Fruit fly (Drosophila melanogaster) whole organism, embryonic: ENCODE data around the gene P58IPK.

Experiments used
- Antp ChIP-seq: fragments of 200-800 bp; sonication (Bioruptor generic); optimal IDR thresholded peaks from 3 replicates; lab custom pipeline; 2016; ENCODE audit warnings: missing biosample characterization, missing genetic modification characterization
- Atf3 ChIP-seq: fragments of 200-800 bp; sonication (Bioruptor generic); optimal IDR thresholded peaks from 3 replicates; lab custom pipeline; 2016; ENCODE audit warnings: missing biosample characterization, missing genetic modification characterization
- B-H1 ChIP-seq: fragments of 200-800 bp; sonication (Bioruptor generic); IDR thresholded peaks from 3 replicates; pipeline ENCODE4 v1.3.6; 2022; ENCODE audit warnings: missing biosample characterization, missing genetic modification characterization
- CG14050 ChIP-seq: fragments of 200-800 bp; sonication (Bioruptor generic); IDR thresholded peaks from 3 replicates; pipeline ENCODE4 v1.3.6; 2022; ENCODE audit warnings: missing biosample characterization, missing genetic modification characterization
- CG14667 ChIP-seq: fragments of 200-800 bp; sonication (Bioruptor generic); IDR thresholded peaks from 2 replicates; pipeline ENCODE4 v1.3.6; 2022; ENCODE audit warnings: missing biosample characterization, missing genetic modification characterization
- CG1529 ChIP-seq: fragments of 200-800 bp; sonication (Bioruptor generic); optimal IDR thresholded peaks from 3 replicates; lab custom pipeline; 2018; ENCODE audit warnings: missing biosample characterization, missing genetic modification characterization
- CG17612 ChIP-seq: fragments of 200-800 bp; sonication (Bioruptor generic); IDR thresholded peaks from 2 replicates; pipeline ENCODE4 v1.3.6; 2022; ENCODE audit warnings: missing biosample characterization, missing genetic modification characterization
- CG18476 ChIP-seq: fragments of 200-800 bp; sonication (Bioruptor generic); optimal IDR thresholded peaks from 2 replicates; lab custom pipeline; 2016; ENCODE audit warnings: missing biosample characterization, mild to moderate bottlenecking, missing genetic modification characterization
- CG18619 ChIP-seq: fragments of 200-800 bp; sonication (Bioruptor generic); optimal IDR thresholded peaks from 3 replicates; lab custom pipeline; 2017; ENCODE audit warnings: missing biosample characterization, mild to moderate bottlenecking, missing genetic modification characterization
- CG2120 ChIP-seq: fragments of 200-800 bp; sonication (Bioruptor generic); optimal IDR thresholded peaks from 3 replicates; lab custom pipeline; 2016; ENCODE audit warnings: missing biosample characterization, missing genetic modification characterization
- CG2712 ChIP-seq: fragments of 200-800 bp; optimal IDR thresholded peaks from 3 replicates; lab custom pipeline; 2019; ENCODE audit warnings: missing biosample characterization, mild to moderate bottlenecking, missing genetic modification characterization, moderate library complexity
- CG30020 ChIP-seq: fragments of 200-800 bp; optimal IDR thresholded peaks from 2 replicates; lab custom pipeline; 2019; ENCODE audit warnings: missing biosample characterization, mild to moderate bottlenecking, missing genetic modification characterization, moderate library complexity
- CG32772 ChIP-seq: fragments of 200-800 bp; sonication (Bioruptor generic); IDR thresholded peaks from 2 replicates; pipeline ENCODE4 v1.3.6; 2022; ENCODE audit warnings: missing biosample characterization, missing genetic modification characterization
- CG43689 ChIP-seq: fragments of 200-800 bp; sonication (Bioruptor generic); IDR thresholded peaks from 2 replicates; pipeline ENCODE4 v1.3.6; 2022; ENCODE audit warnings: missing biosample characterization, missing genetic modification characterization
- CG4707 ChIP-seq: fragments of 200-800 bp; sonication (Bioruptor generic); optimal IDR thresholded peaks from 2 replicates; lab custom pipeline; 2018; ENCODE audit warnings: missing biosample characterization, mild to moderate bottlenecking, missing genetic modification characterization, moderate library complexity
- CG4730 ChIP-seq: fragments of 200-800 bp; sonication (Bioruptor generic); IDR thresholded peaks from 2 replicates; pipeline ENCODE4 v1.3.6; 2022; ENCODE audit warnings: missing biosample characterization, missing genetic modification characterization
- CG6765 ChIP-seq: fragments of 200-800 bp; sonication (Bioruptor generic); optimal IDR thresholded peaks from 3 replicates; lab custom pipeline; 2017; ENCODE audit warnings: missing biosample characterization, mild to moderate bottlenecking, missing genetic modification characterization
- CG7357 ChIP-seq: fragments of 200-800 bp; sonication (Bioruptor generic); IDR thresholded peaks from 3 replicates; pipeline ENCODE4 v1.3.6; 2022; ENCODE audit warnings: missing biosample characterization, missing genetic modification characterization
- CG7928 ChIP-seq: fragments of 200-800 bp; sonication (Bioruptor generic); optimal IDR thresholded peaks from 2 replicates; lab custom pipeline; 2017; ENCODE audit warnings: missing biosample characterization, mild to moderate bottlenecking, missing genetic modification characterization
- CG9609 ChIP-seq: fragments of 200-800 bp; sonication (Bioruptor generic); optimal IDR thresholded peaks from 3 replicates; lab custom pipeline; 2016; ENCODE audit warnings: missing biosample characterization, missing genetic modification characterization
- CHES-1-like ChIP-seq: fragments of 200-800 bp; sonication (Bioruptor generic); optimal IDR thresholded peaks from 2 replicates; lab custom pipeline; 2016; ENCODE audit warnings: missing biosample characterization, missing genetic modification characterization
- CkIIα-i1 ChIP-seq: fragments of 200-800 bp; sonication (Bioruptor generic); IDR thresholded peaks from 2 replicates; pipeline ENCODE4 v1.3.6; 2022; ENCODE audit warnings: missing biosample characterization, missing genetic modification characterization
- D19A ChIP-seq: fragments of 200-800 bp; optimal IDR thresholded peaks from 3 replicates; lab custom pipeline; 2019; ENCODE audit warnings: missing biosample characterization, mild to moderate bottlenecking, missing genetic modification characterization, moderate library complexity
- Drgx ChIP-seq: fragments of 200-800 bp; sonication (Bioruptor generic); IDR thresholded peaks from 2 replicates; pipeline ENCODE4 v1.3.6; 2022; ENCODE audit warnings: missing biosample characterization, missing genetic modification characterization
- Hmr ChIP-seq: fragments of 200-800 bp; sonication (Bioruptor generic); optimal IDR thresholded peaks from 3 replicates; lab custom pipeline; 2017; ENCODE audit warnings: mild to moderate bottlenecking, missing biosample characterization, missing genetic modification reagents, missing genetic modification characterization
- Lhr ChIP-seq: fragments of 200-800 bp; sonication (Bioruptor generic); optimal IDR thresholded peaks from 3 replicates; lab custom pipeline; 2017; ENCODE audit warnings: mild to moderate bottlenecking, missing biosample characterization, missing genetic modification reagents, missing genetic modification characterization
- Meics ChIP-seq: fragments of 200-800 bp; sonication (Bioruptor generic); optimal IDR thresholded peaks from 2 replicates; lab custom pipeline; 2017; ENCODE audit warnings: missing biosample characterization, mild to moderate bottlenecking, missing genetic modification characterization
- NC2β ChIP-seq: fragments of 200-800 bp; sonication (Bioruptor generic); optimal IDR thresholded peaks from 2 replicates; lab custom pipeline; 2016; ENCODE audit warnings: missing biosample characterization, missing genetic modification characterization
- Opbp ChIP-seq: fragments of 200-800 bp; sonication (Bioruptor generic); IDR thresholded peaks from 3 replicates; pipeline ENCODE4 v1.3.6; 2022; ENCODE audit warnings: missing biosample characterization, missing genetic modification characterization; ENCODE audit not compliant: partially characterized antibody
- Optix ChIP-seq: fragments of 200-800 bp; sonication (Bioruptor generic); IDR thresholded peaks from 3 replicates; pipeline ENCODE4 v1.3.6; 2022; ENCODE audit warnings: missing biosample characterization, missing genetic modification characterization
- Sry-β ChIP-seq: fragments of 200-800 bp; sonication (Bioruptor generic); optimal IDR thresholded peaks from 2 replicates; lab custom pipeline; 2018; ENCODE audit warnings: missing biosample characterization, mild to moderate bottlenecking, missing genetic modification characterization, moderate library complexity
- bab2 ChIP-seq: fragments of 200-800 bp; sonication (Bioruptor generic); optimal IDR thresholded peaks from 2 replicates; lab custom pipeline; 2016; ENCODE audit warnings: missing biosample characterization, missing genetic modification characterization
- br ChIP-seq: fragments of >200 bp; optimal IDR thresholded peaks from 2 replicates; lab custom pipeline; 2017
- bsh ChIP-seq, 2 experiments: fragments of 200-800 bp; sonication (Bioruptor generic); optimal IDR thresholded peaks; 2 replicates each; lab custom pipeline; 2017 to 2018; ENCODE audit warnings: mild to moderate bottlenecking in 2 of 2, missing biosample characterization in 2 of 2, missing genetic modification characterization in 2 of 2, moderate library complexity in 1 of 2
- dmrt11E ChIP-seq: fragments of 200-800 bp; sonication (Bioruptor generic); optimal IDR thresholded peaks from 3 replicates; lab custom pipeline; 2018; ENCODE audit warnings: missing biosample characterization, mild to moderate bottlenecking, missing genetic modification characterization, moderate library complexity
- fd3F ChIP-seq: fragments of 200-800 bp; sonication (Bioruptor generic); optimal IDR thresholded peaks from 2 replicates; lab custom pipeline; 2018; ENCODE audit warnings: missing biosample characterization, mild to moderate bottlenecking, missing genetic modification characterization, moderate library complexity
- gce ChIP-seq: fragments of 200-800 bp; sonication (Bioruptor generic); IDR thresholded peaks from 3 replicates; pipeline ENCODE4 v1.3.6; 2022; ENCODE audit warnings: missing biosample characterization, missing genetic modification characterization
- h ChIP-seq: fragments of >200 bp; optimal IDR thresholded peaks from 2 replicates; lab custom pipeline; 2017
- hth ChIP-seq: fragments of >200 bp; optimal IDR thresholded peaks from 2 replicates; lab custom pipeline; 2017; ENCODE audit warnings: inconsistent platforms
- nerfin-1 ChIP-seq: fragments of 200-800 bp; sonication (Bioruptor generic); optimal IDR thresholded peaks from 3 replicates; lab custom pipeline; 2019; ENCODE audit warnings: missing biosample characterization, mild to moderate bottlenecking, missing genetic modification characterization, moderate library complexity
- oc ChIP-seq: fragments of 200-800 bp; sonication (Bioruptor generic); optimal IDR thresholded peaks from 2 replicates; lab custom pipeline; 2018; ENCODE audit warnings: missing biosample characterization, mild to moderate bottlenecking, missing genetic modification characterization, moderate library complexity
- odd ChIP-seq: fragments of 200-800 bp; sonication (Bioruptor generic); optimal IDR thresholded peaks from 2 replicates; lab custom pipeline; 2017; ENCODE audit warnings: missing biosample characterization, mild to moderate bottlenecking, missing genetic modification characterization
- onecut ChIP-seq: fragments of 200-800 bp; sonication (Bioruptor generic); IDR thresholded peaks from 2 replicates; pipeline ENCODE4 v1.3.6; 2022; ENCODE audit warnings: missing biosample characterization, missing genetic modification characterization
- pho ChIP-seq: fragments of 200-800 bp; sonication (Bioruptor generic); optimal IDR thresholded peaks from 2 replicates; lab custom pipeline; 2016; ENCODE audit warnings: missing biosample characterization, missing genetic modification characterization
- pros ChIP-seq: fragments of 200-800 bp; sonication (Bioruptor generic); optimal IDR thresholded peaks from 3 replicates; lab custom pipeline; 2019; ENCODE audit warnings: missing biosample characterization, mild to moderate bottlenecking, missing genetic modification characterization, moderate library complexity
- ro ChIP-seq: fragments of 200-800 bp; sonication (Bioruptor generic); IDR thresholded peaks from 2 replicates; pipeline ENCODE4 v1.3.6; 2022; ENCODE audit warnings: missing biosample characterization, missing genetic modification characterization
- sc ChIP-seq, 3 experiments: fragments of >200 bp in 2 of 3; fragments of 200-800 bp in 1 of 3; sonication (Bioruptor generic) in 1 of 3; optimal IDR thresholded peaks; 2 replicates in 2 of 3; 3 replicates in 1 of 3; lab custom pipeline; 2017; ENCODE audit warnings: mild to moderate bottlenecking in 1 of 3, missing biosample characterization in 1 of 3, missing genetic modification characterization in 1 of 3, missing genetic modification reagents in 1 of 3
- slou ChIP-seq: fragments of 200-800 bp; sonication (Bioruptor generic); optimal IDR thresholded peaks from 3 replicates; lab custom pipeline; 2016; ENCODE audit warnings: missing biosample characterization, missing genetic modification characterization
- tap ChIP-seq: fragments of 200-800 bp; optimal IDR thresholded peaks from 3 replicates; lab custom pipeline; 2019; ENCODE audit warnings: missing biosample characterization, mild to moderate bottlenecking, missing genetic modification characterization, moderate library complexity
- tll ChIP-seq, 2 experiments: fragments of 200-800 bp in 1 of 2; fragments of >200 bp in 1 of 2; sonication (Bioruptor generic) in 1 of 2; optimal IDR thresholded peaks; 2 replicates each; lab custom pipeline; 2017 to 2019; ENCODE audit warnings: missing biosample characterization in 2 of 2, missing genetic modification characterization in 2 of 2, mild to moderate bottlenecking in 1 of 2, moderate library complexity in 1 of 2
- yki ChIP-seq: fragments of >200 bp; optimal IDR thresholded peaks from 3 replicates; lab custom pipeline; 2018

Gene P58IPK

DNA sequence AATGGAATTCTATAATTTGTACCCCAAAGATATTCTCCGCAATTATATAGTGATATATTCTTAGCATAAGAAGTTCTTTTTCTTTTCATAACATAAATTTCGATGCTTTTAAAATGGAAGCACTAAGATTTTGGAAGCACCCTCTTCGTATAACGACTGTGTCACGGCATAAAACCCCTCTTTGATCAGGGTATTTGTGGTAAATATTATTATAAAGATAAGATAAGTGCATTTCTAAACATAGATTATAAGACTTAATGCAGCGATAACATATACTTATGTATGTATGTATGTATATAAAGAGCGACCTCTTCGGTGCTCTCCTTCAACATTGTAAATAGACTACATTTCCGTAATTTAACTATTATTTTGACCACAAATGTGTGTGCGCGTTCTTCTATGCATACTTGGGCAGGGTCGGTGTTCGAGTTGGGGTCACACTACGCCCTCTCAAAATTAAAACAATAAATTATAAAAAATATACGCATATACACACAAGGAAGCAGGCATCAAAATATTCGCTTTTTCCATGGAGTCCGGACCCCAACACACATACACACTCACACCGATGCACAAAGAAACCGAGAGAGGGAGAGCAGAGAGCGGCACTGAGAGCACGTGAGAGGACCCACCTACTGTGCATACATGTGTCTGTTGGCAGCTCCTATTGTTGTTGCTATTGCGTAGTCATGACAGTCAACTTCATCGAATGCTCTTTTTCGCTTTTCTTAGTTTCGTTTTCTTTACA, 36.3 kb upstream of the P58IPK start (continued):
- TF ChIP-seq tap (tag; lab: Kevin White, UChicago): peak; percentile 1
- no peak for TF ChIP-seq bab2 (GFP tag; lab: Kevin White, UChicago)
- TF ChIP-seq Opbp (GFP tag; lab: Robert Waterston, UW): no peak
- TF ChIP-seq CG1529: no peak
- no peak for TF ChIP-seq Atf3 (GFP tag; lab: Kevin White, UChicago)
- no peak for TF ChIP-seq CHES-1-like
- peak; percentile 25 for TF ChIP-seq nerfin-1 (tag; lab: Kevin White, UChicago)
- TF ChIP-seq Drgx (GFP tag; lab: Robert Waterston, UW): no peak
- TF ChIP-seq CkIIα-i1 (GFP tag; lab: Robert Waterston, UW): no peak
- no peak for TF ChIP-seq Meics (GFP tag; lab: Kevin White, UChicago)
- TF ChIP-seq CG14667: no peak
- no peak for TF ChIP-seq Lhr (GFP tag; lab: Kevin White, UChicago)
- no peak for TF ChIP-seq ro (GFP tag; lab: Robert Waterston, UW)
- TF ChIP-seq D19A: peak; percentile 63
- no peak for TF ChIP-seq CG43689
- TF ChIP-seq B-H1 (GFP tag; lab: Robert Waterston, UW): no peak
- TF ChIP-seq sc (optimal IDR thresholded peaks at IDR 0.05; lab: Kevin White, UChicago): no peak
- TF ChIP-seq sc (GFP tag; optimal IDR thresholded peaks at IDR 0.05; lab: Kevin White, UChicago): no peak
- no peak for TF ChIP-seq hth (lab: Kevin White, UChicago)
- no peak for TF ChIP-seq dmrt11E
- peak; percentile 96 for TF ChIP-seq yki (lab: Kevin White, UChicago)
- no peak for TF ChIP-seq CG30020 (tag; lab: Kevin White, UChicago)
- TF ChIP-seq CG18619: no peak
- no peak for TF ChIP-seq fd3F (GFP tag; lab: Kevin White, UChicago)
- TF ChIP-seq CG7357: no peak
- no peak for TF ChIP-seq br (lab: Kevin White, UChicago)
- TF ChIP-seq CG2712: peak; percentile 16
- no peak for TF ChIP-seq CG2120 (GFP tag; lab: Kevin White, UChicago)
- TF ChIP-seq tll (GFP tag; optimal IDR thresholded peaks at IDR 0.05; lab: Kevin White, UChicago): no peak
- TF ChIP-seq bsh (GFP tag; optimal IDR thresholded peaks at IDR 0.05; lab: Kevin White, UChicago): peak in 1 of 2 experiments; percentile 16
- no peak for TF ChIP-seq CG4707 (GFP tag; lab: Kevin White, UChicago)
- TF ChIP-seq gce (GFP tag; lab: Robert Waterston, UW): no peak
- TF ChIP-seq CG18476: no peak
- TF ChIP-seq slou (GFP tag; lab: Kevin White, UChicago): no peak
- TF ChIP-seq CG9609 (GFP tag; lab: Kevin White, UChicago): no peak
- no peak for TF ChIP-seq CG14050 (GFP tag; lab: Robert Waterston, UW)
- TF ChIP-seq Sry-β (GFP tag; lab: Kevin White, UChicago): no peak
- TF ChIP-seq Hmr (GFP tag; lab: Kevin White, UChicago): no peak
- no peak for TF ChIP-seq Antp (GFP tag; lab: Kevin White, UChicago)
- TF ChIP-seq oc (tag; lab: Kevin White, UChicago): peak; percentile 50
- no peak for TF ChIP-seq pros (GFP tag; lab: Kevin White, UChicago)
- no peak for TF ChIP-seq CG6765 (GFP tag; lab: Kevin White, UChicago)
- TF ChIP-seq CG17612 (GFP tag; lab: Robert Waterston, UW): no peak
- no peak for TF ChIP-seq CG32772 (GFP tag; lab: Robert Waterston, UW)
- peak; percentile 4 for TF ChIP-seq onecut (GFP tag; lab: Robert Waterston, UW)
- TF ChIP-seq NC2β (GFP tag; lab: Kevin White, UChicago): no peak
- TF ChIP-seq Optix (GFP tag; lab: Robert Waterston, UW): no peak
- no peak for TF ChIP-seq pho (GFP tag; lab: Kevin White, UChicago)
- TF ChIP-seq odd (GFP tag; lab: Kevin White, UChicago): peak; percentile 6
- TF ChIP-seq CG7928 (GFP tag; lab: Kevin White, UChicago): no peak
- no peak for TF ChIP-seq CG4730 (GFP tag; lab: Robert Waterston, UW)
- no peak for TF ChIP-seq h (lab: Kevin White, UChicago)
